Fruit fly (Drosophila melanogaster) whole organism, wandering third instar larva: Measurements from ENCODE around the gene CG46448.

Source experiments
- Abd-B ChIP-seq: fragments of >200 bp; optimal IDR thresholded peaks from 2 replicates; lab custom pipeline; 2017; ENCODE audit warnings: missing biosample characterization, missing genetic modification characterization
- CG9705 ChIP-seq: fragments of 200-800 bp; sonication (Bioruptor generic); optimal IDR thresholded peaks from 2 replicates; lab custom pipeline; 2018; ENCODE audit warnings: missing biosample characterization, mild to moderate bottlenecking, missing genetic modification characterization
- CrebA ChIP-seq: fragments of 200-800 bp; sonication (Bioruptor generic); optimal IDR thresholded peaks from 2 replicates; lab custom pipeline; 2016; ENCODE audit warnings: missing biosample characterization, mild to moderate bottlenecking, missing genetic modification characterization, borderline replicate concordance
- Dfd ChIP-seq: fragments of >200 bp; optimal IDR thresholded peaks from 2 replicates; lab custom pipeline; 2017; ENCODE audit warnings: missing biosample characterization, missing genetic modification characterization
- Hr78 ChIP-seq: fragments of >200 bp; optimal IDR thresholded peaks from 2 replicates; lab custom pipeline; 2017; ENCODE audit warnings: missing biosample characterization, missing genetic modification characterization
- Hr83 ChIP-seq: fragments of 200-300 bp; sonication (Bioruptor generic); optimal IDR thresholded peaks from 2 replicates; lab custom pipeline; 2016; ENCODE audit warnings: missing biosample characterization, mild to moderate bottlenecking, missing genetic modification characterization, moderate library complexity; ENCODE audit not compliant: poor library complexity, severe bottlenecking
- Jra ChIP-seq: sonication (Bioruptor generic); optimal IDR thresholded peaks from 2 replicates; lab custom pipeline; 2016; ENCODE audit warnings: missing biosample characterization, missing genetic modification characterization
- Mio ChIP-seq: sonication (Bioruptor generic); optimal IDR thresholded peaks from 2 replicates; lab custom pipeline; 2016; ENCODE audit warnings: missing biosample characterization, missing genetic modification characterization
- Myc ChIP-seq: fragments of >200 bp; optimal IDR thresholded peaks from 2 replicates; lab custom pipeline; 2017
- OdsH ChIP-seq: fragments of 200-800 bp; sonication (Bioruptor generic); optimal IDR thresholded peaks from 2 replicates; lab custom pipeline; 2016; ENCODE audit warnings: missing biosample characterization, mild to moderate bottlenecking, missing genetic modification characterization
- Rel ChIP-seq, 2 experiments: fragments of 200-800 bp; sonication (Bioruptor generic) in 1 of 2; optimal IDR thresholded peaks; 2 replicates in 1 of 2; 3 replicates in 1 of 2; lab custom pipeline; 2016 to 2019; ENCODE audit warnings: mild to moderate bottlenecking in 2 of 2, missing biosample characterization in 2 of 2, missing genetic modification characterization in 2 of 2, moderate library complexity in 1 of 2
- Sp1 ChIP-seq: fragments of 200-800 bp; sonication (Bioruptor generic); optimal IDR thresholded peaks from 3 replicates; lab custom pipeline; 2019; ENCODE audit warnings: missing biosample characterization, mild to moderate bottlenecking, missing genetic modification characterization, moderate library complexity
- Vsx2 ChIP-seq: fragments of 200-300, 225-300 bp; sonication (Bioruptor generic); optimal IDR thresholded peaks from 2 replicates; lab custom pipeline; 2018; ENCODE audit warnings: missing biosample characterization, missing genetic modification characterization; ENCODE audit not compliant: partially characterized antibody
- dl ChIP-seq, 2 experiments: fragments of 175-275, 200-275 bp in 1 of 2; fragments of 200-275 bp in 1 of 2; sonication (Bioruptor generic); optimal IDR thresholded peaks; lab custom pipeline; 2018; ENCODE audit warnings: mild to moderate bottlenecking in 2 of 2, missing biosample characterization in 2 of 2, missing genetic modification characterization in 2 of 2, moderate library complexity in 2 of 2; ENCODE audit not compliant: partially characterized antibody in 2 of 2, insufficient read depth in 1 of 2
- dsf ChIP-seq: sonication (Bioruptor generic); optimal IDR thresholded peaks from 2 replicates; lab custom pipeline; 2016; ENCODE audit warnings: missing biosample characterization, missing genetic modification characterization, borderline replicate concordance
- ey ChIP-seq: fragments of 200-800 bp; sonication (Bioruptor generic); optimal IDR thresholded peaks from 2 replicates; lab custom pipeline; 2016; ENCODE audit warnings: missing biosample characterization, missing genetic modification characterization
- foxo ChIP-seq, 2 experiments: fragments of 200-800 bp; sonication (Bioruptor generic); optimal IDR thresholded peaks; 2 replicates in 1 of 2; 3 replicates in 1 of 2; lab custom pipeline; 2016 to 2017; ENCODE audit warnings: missing biosample characterization in 2 of 2, missing genetic modification characterization in 2 of 2
- fru ChIP-seq: fragments of 200-800 bp; sonication (Bioruptor generic); optimal IDR thresholded peaks from 3 replicates; lab custom pipeline; 2016; ENCODE audit warnings: missing biosample characterization, mild to moderate bottlenecking, missing genetic modification characterization
- h ChIP-seq: fragments of 200-800 bp; sonication (Bioruptor generic); optimal IDR thresholded peaks from 3 replicates; lab custom pipeline; 2016; ENCODE audit warnings: missing biosample characterization, mild to moderate bottlenecking, missing genetic modification characterization
- jim ChIP-seq: fragments of 175-275, 200-325 bp; sonication (Bioruptor generic); optimal IDR thresholded peaks from 2 replicates; lab custom pipeline; 2016; ENCODE audit warnings: missing biosample characterization, mild to moderate bottlenecking, missing genetic modification characterization
- lola ChIP-seq: fragments of >200 bp; optimal IDR thresholded peaks from 2 replicates; lab custom pipeline; 2017; ENCODE audit warnings: missing biosample characterization, missing genetic modification characterization
- rgr ChIP-seq: fragments of 200-800 bp; sonication (Bioruptor generic); optimal IDR thresholded peaks from 3 replicates; lab custom pipeline; 2016; ENCODE audit warnings: missing biosample characterization, mild to moderate bottlenecking, missing genetic modification characterization
- sage ChIP-seq: fragments of 200-800 bp; sonication (Bioruptor generic); optimal IDR thresholded peaks from 2 replicates; lab custom pipeline; 2016; ENCODE audit warnings: missing biosample characterization, mild to moderate bottlenecking, missing genetic modification characterization
- sv ChIP-seq: fragments of 200-800 bp; sonication (Bioruptor generic); optimal IDR thresholded peaks from 3 replicates; lab custom pipeline; 2016; ENCODE audit warnings: missing biosample characterization, missing genetic modification characterization
- tai ChIP-seq: sonication (Bioruptor generic); optimal IDR thresholded peaks from 2 replicates; lab custom pipeline; 2016; ENCODE audit warnings: missing biosample characterization, missing genetic modification characterization
- woc ChIP-seq: sonication (Bioruptor generic); optimal IDR thresholded peaks from 2 replicates; lab custom pipeline; 2016; ENCODE audit warnings: missing biosample characterization, mild to moderate bottlenecking, missing genetic modification characterization

Gene CG46448

DNA sequence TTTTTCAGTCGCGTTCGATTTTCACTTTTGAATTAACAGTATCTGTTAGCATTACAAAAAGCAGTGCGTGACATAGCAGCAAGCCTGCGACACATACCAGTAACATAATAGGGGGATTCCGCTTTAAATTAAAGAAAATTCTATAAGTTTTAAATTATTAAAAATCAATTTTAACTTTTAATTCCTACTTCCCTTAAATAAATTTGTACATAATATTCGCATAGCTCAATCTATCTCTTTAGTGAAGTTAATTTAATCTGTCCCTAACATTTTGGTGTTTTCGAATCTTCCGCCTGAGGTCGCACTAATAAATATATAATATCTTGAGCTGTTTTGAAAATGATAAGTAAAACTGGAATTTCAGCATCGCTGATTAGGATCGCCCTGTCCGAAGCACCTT is 29.0 kb downstream of the CG46448 start, which contains the start of gene CG9886 (continued):
- TF ChIP-seq tai (GFP tag; lab: Kevin White, UChicago) (no peak), Dfd (no peak)

DNA sequence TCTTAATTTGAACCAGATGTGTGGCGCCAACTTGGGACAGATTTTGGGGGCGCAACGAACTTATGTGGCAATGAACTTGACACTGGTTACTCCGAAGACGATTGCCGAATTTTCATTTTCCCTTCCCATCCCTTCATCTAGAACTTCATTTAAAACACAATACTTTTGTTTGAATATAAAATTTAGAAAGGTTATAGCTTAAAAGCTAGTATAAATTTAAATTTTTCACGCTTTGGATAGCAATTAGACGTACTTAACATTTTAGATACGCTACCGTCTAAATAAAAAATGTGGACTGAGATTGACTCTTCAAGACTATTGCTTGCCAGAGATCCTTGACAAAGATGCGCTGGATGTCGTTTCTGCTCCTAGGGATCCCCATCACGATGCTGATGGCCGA is 33.0 kb downstream of the CG46448 start, which contains the start of gene CG44139:
TSS of gene CG44139 (plus strand) at position 301 of the 400 bp plus-strand sequence.
- no peak for TF ChIP-seq sage (GFP tag; lab: Kevin White, UChicago)
- TF ChIP-seq fru (GFP tag; lab: Kevin White, UChicago) = no peak
- no peak for TF ChIP-seq sv
- no peak for TF ChIP-seq Hr83 (GFP tag; lab: Kevin White, UChicago)
- no peak for TF ChIP-seq lola (GFP tag; lab: Kevin White, UChicago)
- no peak for TF ChIP-seq tai (GFP tag; lab: Kevin White, UChicago)
- TF ChIP-seq OdsH (GFP tag; lab: Kevin White, UChicago) = no peak
- TF ChIP-seq ey (GFP tag; lab: Kevin White, UChicago) = no peak
- no peak for TF ChIP-seq dl (GFP tag; optimal IDR thresholded peaks at IDR 0.05; lab: Kevin White, UChicago; ENCODE audit: insufficient read depth in 1 of 2, partially characterized antibody in 2 of 2)

DNA sequence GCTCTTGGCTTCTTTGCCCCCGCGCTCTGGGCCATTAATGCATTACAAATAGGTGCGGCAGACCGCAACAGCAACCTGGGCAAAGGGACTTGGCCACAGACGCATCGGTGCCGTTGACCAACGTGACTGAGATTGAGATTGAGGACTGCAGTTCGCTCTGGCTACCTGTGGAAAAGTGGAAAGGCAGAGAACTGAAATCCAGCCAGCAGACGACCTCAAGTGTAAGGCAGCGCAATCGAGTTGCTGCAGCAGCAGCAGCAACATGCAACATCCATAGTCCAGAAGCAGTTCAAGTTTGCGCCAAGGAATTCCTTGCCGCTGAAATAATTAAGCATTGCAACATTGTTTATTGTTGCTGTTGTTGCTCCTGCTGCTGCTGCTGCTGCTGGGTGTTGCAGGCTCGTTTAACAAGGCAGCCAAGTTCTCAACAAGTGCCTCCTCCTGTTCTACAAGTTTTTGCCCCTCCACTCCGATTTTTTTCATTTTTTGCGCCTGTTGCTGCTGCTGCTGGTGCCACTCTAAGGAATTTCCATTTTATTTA is 34.3 kb downstream of the CG46448 start:
- TF ChIP-seq Jra (GFP tag; lab: Kevin White, UChicago) (no peak), Abd-B (GFP tag; lab: Kevin White, UChicago) (no peak), foxo (GFP tag; optimal IDR thresholded peaks at IDR 0.05; lab: Kevin White, UChicago) (no peak), OdsH (GFP tag; lab: Kevin White, UChicago) (no peak), CG9705 (GFP tag; lab: Kevin White, UChicago) (no peak), Hr78 (GFP tag; lab: Kevin White, UChicago) (no peak)
- TF ChIP-seq, all 38 proteins: peak for 0

DNA sequence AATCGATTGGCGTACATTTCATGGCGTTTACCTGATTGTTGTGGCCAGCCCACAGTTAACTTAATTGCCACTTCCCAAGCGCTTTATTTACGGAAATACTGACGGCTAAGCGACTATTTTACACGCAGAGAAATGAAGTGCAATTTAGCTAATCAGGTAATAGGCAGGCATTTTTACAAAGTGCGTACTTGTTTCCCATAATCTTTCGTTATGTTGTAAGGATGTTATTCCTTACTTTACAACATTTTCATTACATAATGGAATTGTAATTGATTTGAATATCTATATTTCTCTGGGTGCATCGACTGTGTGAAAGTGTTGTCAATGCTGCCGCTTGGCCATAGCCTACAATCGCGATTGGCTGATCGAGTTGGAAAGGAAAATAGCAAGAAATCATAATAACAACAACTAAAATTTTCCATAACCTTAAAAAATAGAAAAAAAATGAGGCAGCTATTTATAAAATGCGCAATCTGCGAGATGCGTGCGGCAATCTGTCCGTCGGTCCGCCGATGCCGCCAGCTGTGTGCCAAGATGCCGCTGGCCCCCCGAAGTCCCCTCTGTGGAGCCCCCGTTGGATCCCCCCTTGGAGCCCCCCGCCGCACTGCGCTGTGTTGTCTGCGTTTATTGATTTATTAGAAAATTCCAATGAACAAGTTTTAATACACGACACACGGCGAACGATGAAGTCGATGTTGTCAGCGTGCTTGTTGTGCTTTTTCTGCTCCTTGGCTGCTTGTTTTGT is 35.2 kb downstream of the CG46448 start:
- TF ChIP-seq fru (GFP tag; lab: Kevin White, UChicago) (peak; percentile 7), h (GFP tag; lab: Kevin White, UChicago) (peak; percentile 25), Dfd (peak; percentile 98), Mio (GFP tag; lab: Kevin White, UChicago) (no peak), OdsH (GFP tag; lab: Kevin White, UChicago) (no peak), sv (peak; percentile 10), foxo (GFP tag; optimal IDR thresholded peaks at IDR 0.05; lab: Kevin White, UChicago) (peak in 1 of 2 experiments; percentile 7), rgr (GFP tag; lab: Kevin White, UChicago) (peak; percentile 16)

DNA sequence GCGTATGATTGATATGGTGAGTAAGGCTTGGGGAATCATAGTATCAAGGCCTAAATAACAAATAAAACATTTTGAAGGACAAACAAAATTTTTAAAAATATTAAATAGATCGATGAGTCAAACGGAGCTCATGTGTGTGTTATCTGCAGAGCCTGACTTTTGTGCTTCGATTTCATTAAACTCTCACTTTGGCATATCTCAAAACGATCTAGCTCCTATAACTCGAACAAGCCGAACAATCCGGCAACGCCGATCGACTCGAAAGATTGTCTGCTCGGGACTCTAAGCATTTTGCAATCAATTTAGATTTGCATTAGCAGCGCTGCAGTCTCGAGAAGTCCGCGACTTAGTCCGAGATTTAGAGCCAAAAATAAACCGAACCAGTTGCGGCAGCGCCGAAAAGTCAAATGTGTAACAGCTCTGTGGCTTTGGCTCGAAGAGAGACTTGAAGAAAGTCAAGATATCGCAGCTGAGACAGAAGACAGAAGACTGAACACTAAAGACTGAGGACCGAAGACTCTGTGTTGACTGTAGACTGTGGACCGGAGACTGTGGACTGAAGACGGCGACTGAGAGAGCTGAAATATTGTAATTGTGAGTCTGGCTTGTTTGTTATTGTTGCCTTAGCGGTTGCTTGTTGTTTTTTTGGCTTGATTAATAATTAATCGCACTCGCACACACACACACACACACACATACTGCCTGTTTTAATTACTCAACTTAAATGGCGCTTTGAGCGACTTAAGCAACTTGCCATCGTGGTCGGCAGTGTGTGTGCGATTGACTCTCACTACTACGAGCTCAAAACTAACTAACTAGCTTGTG is 36.1 kb downstream of the CG46448 start:
- peak; percentile 87 for TF ChIP-seq Dfd
- TF ChIP-seq rgr (GFP tag; lab: Kevin White, UChicago) = no peak

DNA sequence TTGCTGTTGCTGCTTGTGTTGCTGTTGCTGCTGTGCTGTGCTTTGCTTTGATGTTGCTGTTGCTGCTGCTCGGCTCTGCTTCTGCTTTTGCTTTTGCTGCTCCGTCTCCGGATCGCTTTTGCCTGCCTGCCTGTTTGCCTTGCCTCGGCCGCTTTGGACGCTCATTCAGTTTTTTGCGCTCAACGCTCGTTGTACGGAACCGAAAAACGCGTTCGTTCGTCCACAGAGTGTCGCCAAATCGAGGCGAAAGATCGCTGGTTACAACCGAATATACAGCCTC is 36.7 kb downstream of the CG46448 start, which contains the start of gene dpp:
TSS of gene dpp (plus strand) at position 164 of the 280 bp plus-strand sequence.
- TF ChIP-seq Dfd = peak; percentile 63
- no peak for TF ChIP-seq ey (GFP tag; lab: Kevin White, UChicago)

DNA sequence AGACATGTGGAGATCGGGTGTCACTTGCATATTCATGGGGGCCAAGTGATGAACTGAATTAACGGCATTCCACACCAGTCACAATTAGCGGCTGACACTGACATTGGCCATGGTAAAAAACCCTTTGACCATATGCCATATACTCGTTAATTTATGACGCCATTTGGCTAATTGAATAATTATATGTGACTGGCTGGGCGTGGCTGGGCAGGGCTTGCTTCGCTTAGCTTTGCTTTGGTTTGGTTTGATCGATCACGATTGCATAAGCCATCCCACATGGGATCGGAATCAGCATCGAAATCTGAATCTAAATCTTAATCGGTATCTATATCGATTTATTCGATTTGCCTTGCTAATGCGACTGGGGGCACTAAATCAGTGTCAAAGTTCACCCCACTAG is 38.1 kb downstream of the CG46448 start:
- TF ChIP-seq OdsH (GFP tag; lab: Kevin White, UChicago) (no peak), Myc (no peak), Sp1 (GFP tag; lab: Kevin White, UChicago) (no peak), rgr (GFP tag; lab: Kevin White, UChicago) (no peak), dsf (no peak), dl (GFP tag; optimal IDR thresholded peaks at IDR 0.05; lab: Kevin White, UChicago; ENCODE audit: insufficient read depth in 1 of 2, partially characterized antibody in 2 of 2) (no peak), Mio (GFP tag; lab: Kevin White, UChicago) (no peak), woc (GFP tag; lab: Kevin White, UChicago) (no peak), Jra (GFP tag; lab: Kevin White, UChicago) (no peak), Hr83 (GFP tag; lab: Kevin White, UChicago) (no peak), lola (GFP tag; lab: Kevin White, UChicago) (no peak), tai (GFP tag; lab: Kevin White, UChicago) (no peak), sv (no peak), CrebA (no peak), Vsx2 (GFP tag; lab: Kevin White, UChicago) (no peak), Rel (GFP tag; optimal IDR thresholded peaks at IDR 0.05; lab: Kevin White, UChicago) (no peak), Rel (tag; optimal IDR thresholded peaks at IDR 0.05; lab: Kevin White, UChicago) (no peak), CG9705 (GFP tag; lab: Kevin White, UChicago) (no peak), jim (GFP tag; lab: Kevin White, UChicago) (no peak)
